Fruit fly (Drosophila melanogaster): ENCODE measurements around the gene AMPKalpha.
A peak's percentile ranks its signal among the peaks of the same experiment; 100 is the strongest.

Gene AMPKalpha

dm6 chrX:1398455-1399055 lies 23.2 kb downstream of the AMPKalpha start (continued):
- TF ChIP-seq CG15514 (GFP tag; optimal IDR thresholded peaks at IDR 0.05) (peak; percentile 42), CG2116 (GFP tag; optimal IDR thresholded peaks at IDR 0.05) (no peak), CG34376 (GFP tag; optimal IDR thresholded peaks at IDR 0.05) (no peak), CG9215 (GFP tag; IDR thresholded peaks at IDR 0.05) (peak; percentile 74), Blimp-1 (GFP tag; optimal IDR thresholded peaks at IDR 0.05) (no peak), trh (GFP tag; optimal IDR thresholded peaks at IDR 0.05) (no peak), nom (GFP tag; optimal IDR thresholded peaks at IDR 0.05) (peak; percentile 56), CG2678 (tag; optimal IDR thresholded peaks at IDR 0.05) (peak; percentile 71), slbo (GFP tag; IDR thresholded peaks at IDR 0.05) (peak; percentile 81), Pdp1 (GFP tag; optimal IDR thresholded peaks at IDR 0.05) (peak; percentile 37 to 66), CG43689 (GFP tag; IDR thresholded peaks at IDR 0.05) (peak; percentile 44; the same call in 1 of the 2 replicates), slou (GFP tag; optimal IDR thresholded peaks at IDR 0.05) (no peak), sob (GFP tag; IDR thresholded peaks at IDR 0.05) (peak; percentile 65), CG1602 (GFP tag; optimal IDR thresholded peaks at IDR 0.05) (peak; percentile 55), vnd (GFP tag; IDR thresholded peaks at IDR 0.05; ENCODE audit: partially characterized antibody) (no peak), CG6689 (GFP tag; IDR thresholded peaks at IDR 0.05) (peak; percentile 73; the same call in 1 of the 2 replicates), CG15073 (GFP tag; optimal IDR thresholded peaks at IDR 0.05) (no peak), abd-A (tag; optimal IDR thresholded peaks at IDR 0.05) (peak; percentile 81), crc (GFP tag; optimal IDR thresholded peaks at IDR 0.05) (no peak), nau (GFP tag; optimal IDR thresholded peaks at IDR 0.05) (no peak), mld (GFP tag; IDR thresholded peaks at IDR 0.05; ENCODE audit: partially characterized antibody) (no peak), Dek (tag; optimal IDR thresholded peaks at IDR 0.05) (peak; percentile 31), sd (tag; optimal IDR thresholded peaks at IDR 0.05) (no peak), CG1024 (GFP tag; IDR thresholded peaks at IDR 0.05) (no peak), tll (GFP tag; optimal IDR thresholded peaks at IDR 0.05) (no peak), CG11695 (GFP tag; IDR thresholded peaks at IDR 0.05) (0 out of 3 replicates have a peak, but pooled peaks have one; percentile 37), ERR (GFP tag; optimal IDR thresholded peaks at IDR 0.05) (no peak), CG8359 (GFP tag; optimal IDR thresholded peaks at IDR 0.05; ENCODE audit: borderline replicate concordance) (no peak), Hand (GFP tag; optimal IDR thresholded peaks at IDR 0.05) (peak; percentile 30), CG9727 (GFP tag; optimal IDR thresholded peaks at IDR 0.05) (peak; percentile 52), rib (GFP tag; IDR thresholded peaks at IDR 0.05) (no peak), CG1529 (GFP tag; optimal IDR thresholded peaks at IDR 0.05) (peak; percentile 28), CG8924 (tag; optimal IDR thresholded peaks at IDR 0.05) (peak; percentile 26), tin (GFP tag; optimal IDR thresholded peaks at IDR 0.05) (peak; percentile 64), emc (GFP tag; optimal IDR thresholded peaks at IDR 0.05) (no peak), ssp (GFP tag; IDR thresholded peaks at IDR 0.05) (peak; percentile 58; the same call in 1 of the 2 replicates), CG33213 (GFP tag; optimal IDR thresholded peaks at IDR 0.05) (peak; percentile 17), Dfd (GFP tag; optimal IDR thresholded peaks at IDR 0.05) (no peak), CG33557 (GFP tag; optimal IDR thresholded peaks at IDR 0.05) (no peak), CG30403 (GFP tag; optimal IDR thresholded peaks at IDR 0.05) (peak; percentile 75), unc-4 (GFP tag; IDR thresholded peaks at IDR 0.05; ENCODE audit: partially characterized antibody) (no peak), CG3407 (GFP tag; optimal IDR thresholded peaks at IDR 0.05) (no peak), twi (tag; optimal IDR thresholded peaks at IDR 0.05) (no peak), CG2202 (tag; optimal IDR thresholded peaks at IDR 0.05) (no peak), Trl (optimal IDR thresholded peaks at IDR 0.05) (no peak), Trl (GFP tag; optimal IDR thresholded peaks at IDR 0.05) (peak; percentile 38), CG7786 (GFP tag; optimal IDR thresholded peaks at IDR 0.05) (peak; percentile 65), Dbx (GFP tag; IDR thresholded peaks at IDR 0.05) (no peak; the same call in 2 of the 3 replicates), Ssrp (tag; optimal IDR thresholded peaks at IDR 0.05) (peak; percentile 60), Ets97D (GFP tag; optimal IDR thresholded peaks at IDR 0.05) (no peak)

Measured in whole organism, embryonic.